Fruit fly (Drosophila melanogaster) whole organism, embryonic: Measurements from ENCODE around the gene CG32313.
A peak's percentile ranks its signal among the peaks of the same experiment; 100 is the strongest.

Experiments
- Antp ChIP-seq: fragments of 200-800 bp; sonication (Bioruptor generic); optimal IDR thresholded peaks from 3 replicates; lab custom pipeline; 2016; ENCODE audit warnings: missing biosample characterization, missing genetic modification characterization
- BtbVII ChIP-seq: fragments of 200-800 bp; sonication (Bioruptor generic); optimal IDR thresholded peaks from 3 replicates; lab custom pipeline; 2017; ENCODE audit warnings: missing biosample characterization, mild to moderate bottlenecking, missing genetic modification characterization
- CG10147 ChIP-seq: fragments of 200-800 bp; sonication (Bioruptor generic); optimal IDR thresholded peaks from 2 replicates; lab custom pipeline; 2019; ENCODE audit warnings: missing biosample characterization, mild to moderate bottlenecking, missing genetic modification characterization, moderate library complexity
- CG10267 ChIP-seq: fragments of 200-800 bp; sonication (Bioruptor generic); optimal IDR thresholded peaks from 2 replicates; lab custom pipeline; 2018; ENCODE audit warnings: missing biosample characterization, mild to moderate bottlenecking, missing genetic modification characterization, moderate library complexity
- CG11093 ChIP-seq: fragments of 200-800 bp; sonication (Bioruptor generic); IDR thresholded peaks from 3 replicates; pipeline ENCODE4 v1.3.6; 2022; ENCODE audit warnings: missing biosample characterization, missing genetic modification characterization
- CG11695 ChIP-seq: fragments of 200-800 bp; sonication (Bioruptor generic); IDR thresholded peaks from 3 replicates; pipeline ENCODE4 v1.3.6; 2022; ENCODE audit warnings: missing biosample characterization, missing genetic modification characterization
- CG12104 ChIP-seq: fragments of 200-800 bp; sonication (Bioruptor generic); optimal IDR thresholded peaks from 3 replicates; lab custom pipeline; 2016; ENCODE audit warnings: missing biosample characterization, missing genetic modification characterization
- CG12299 ChIP-seq: fragments of 200-800 bp; sonication (Bioruptor generic); optimal IDR thresholded peaks from 2 replicates; lab custom pipeline; 2018; ENCODE audit warnings: missing biosample characterization, mild to moderate bottlenecking, missing genetic modification characterization
- CG14014 ChIP-seq: fragments of 200-800 bp; sonication (Bioruptor generic); IDR thresholded peaks from 2 replicates; pipeline ENCODE4 v1.3.6; 2022; ENCODE audit warnings: missing biosample characterization, missing genetic modification characterization
- CG14050 ChIP-seq: fragments of 200-800 bp; sonication (Bioruptor generic); IDR thresholded peaks from 3 replicates; pipeline ENCODE4 v1.3.6; 2022; ENCODE audit warnings: missing biosample characterization, missing genetic modification characterization
- CG14667 ChIP-seq: fragments of 200-800 bp; sonication (Bioruptor generic); IDR thresholded peaks from 2 replicates; pipeline ENCODE4 v1.3.6; 2022; ENCODE audit warnings: missing biosample characterization, missing genetic modification characterization
- CG1603 ChIP-seq: fragments of 200-800 bp; sonication (Bioruptor generic); optimal IDR thresholded peaks from 2 replicates; lab custom pipeline; 2019; ENCODE audit warnings: missing biosample characterization, mild to moderate bottlenecking, missing genetic modification characterization, moderate library complexity
- CG42726 ChIP-seq: fragments of 200-800 bp; sonication (Bioruptor generic); IDR thresholded peaks from 2 replicates; pipeline ENCODE4 v1.3.6; 2022; ENCODE audit warnings: missing biosample characterization, missing genetic modification characterization; ENCODE audit not compliant: partially characterized antibody
- CG6683 ChIP-seq: fragments of 200-800 bp; sonication (Bioruptor generic); optimal IDR thresholded peaks from 2 replicates; lab custom pipeline; 2017; ENCODE audit warnings: missing biosample characterization, mild to moderate bottlenecking, missing genetic modification characterization, missing genetic modification reagents
- CG6791 ChIP-seq: fragments of 200-800 bp; sonication (Bioruptor generic); IDR thresholded peaks from 3 replicates; pipeline ENCODE4 v1.3.6; 2022; ENCODE audit warnings: missing biosample characterization, missing genetic modification characterization; ENCODE audit not compliant: partially characterized antibody
- GATAe ChIP-seq: fragments of 200-800 bp; sonication (Bioruptor generic); conservative IDR thresholded peaks from 2 replicates; pipeline ENCODE4 v1.3.6; 2022; ENCODE audit warnings: missing biosample characterization, missing genetic modification characterization
- HHEX ChIP-seq: fragments of 200-800 bp; sonication (Bioruptor generic); optimal IDR thresholded peaks from 3 replicates; lab custom pipeline; 2017; ENCODE audit warnings: missing biosample characterization, mild to moderate bottlenecking, missing genetic modification characterization, missing genetic modification reagents
- HmgD ChIP-seq: fragments of 200-800 bp; sonication (Bioruptor generic); optimal IDR thresholded peaks from 3 replicates; lab custom pipeline; 2016; ENCODE audit warnings: missing biosample characterization, missing genetic modification characterization
- Hmr ChIP-seq: fragments of 200-800 bp; sonication (Bioruptor generic); optimal IDR thresholded peaks from 3 replicates; lab custom pipeline; 2017; ENCODE audit warnings: mild to moderate bottlenecking, missing biosample characterization, missing genetic modification reagents, missing genetic modification characterization
- Hr51 ChIP-seq, 2 experiments: fragments of 200-800 bp; sonication (Bioruptor generic); optimal IDR thresholded peaks; 2 replicates in 1 of 2; 3 replicates in 1 of 2; lab custom pipeline; 2016 to 2018; ENCODE audit warnings: missing biosample characterization in 2 of 2, missing genetic modification characterization in 2 of 2, mild to moderate bottlenecking in 1 of 2, moderate library complexity in 1 of 2
- Lpt ChIP-seq: fragments of >200 bp; optimal IDR thresholded peaks from 2 replicates; lab custom pipeline; 2018; ENCODE audit warnings: missing biosample characterization, missing genetic modification characterization
- Mad ChIP-seq: fragments of 200-800 bp; sonication (Bioruptor generic); optimal IDR thresholded peaks from 2 replicates; lab custom pipeline; 2016; ENCODE audit warnings: missing biosample characterization, missing genetic modification characterization
- Max ChIP-seq: fragments of 200-800 bp; sonication (Bioruptor generic); optimal IDR thresholded peaks from 2 replicates; lab custom pipeline; 2016; ENCODE audit warnings: missing biosample characterization, mild to moderate bottlenecking, missing genetic modification characterization
- NC2α ChIP-seq: fragments of 200-800 bp; sonication (Bioruptor generic); optimal IDR thresholded peaks from 2 replicates; lab custom pipeline; 2016; ENCODE audit warnings: missing biosample characterization, missing genetic modification characterization
- Optix ChIP-seq: fragments of 200-800 bp; sonication (Bioruptor generic); IDR thresholded peaks from 3 replicates; pipeline ENCODE4 v1.3.6; 2022; ENCODE audit warnings: missing biosample characterization, missing genetic modification characterization
- Rfx ChIP-seq: fragments of 200-800 bp; sonication (Bioruptor generic); IDR thresholded peaks from 2 replicates; pipeline ENCODE4 v1.3.6; 2022; ENCODE audit warnings: missing biosample characterization, missing genetic modification characterization
- bcd ChIP-seq: fragments of 200-800 bp; sonication (Bioruptor generic); optimal IDR thresholded peaks from 2 replicates; lab custom pipeline; 2017; ENCODE audit warnings: missing biosample characterization, mild to moderate bottlenecking, missing genetic modification characterization
- bowl ChIP-seq: fragments of 200-800 bp; sonication (Bioruptor generic); IDR thresholded peaks from 2 replicates; pipeline ENCODE4 v1.3.6; 2022; ENCODE audit warnings: missing biosample characterization, missing genetic modification characterization
- btn ChIP-seq: fragments of 200-800 bp; sonication (Bioruptor generic); optimal IDR thresholded peaks from 2 replicates; lab custom pipeline; 2016; ENCODE audit warnings: missing biosample characterization, missing genetic modification characterization
- cg ChIP-seq: fragments of 200-800 bp; sonication (Bioruptor generic); optimal IDR thresholded peaks from 3 replicates; lab custom pipeline; 2019; ENCODE audit warnings: missing biosample characterization, mild to moderate bottlenecking, missing genetic modification characterization, moderate library complexity
- cwo ChIP-seq: fragments of 200-800 bp; sonication (Bioruptor generic); optimal IDR thresholded peaks from 3 replicates; lab custom pipeline; 2017; ENCODE audit warnings: missing biosample characterization, missing genetic modification characterization, mild to moderate bottlenecking, moderate library complexity, missing genetic modification reagents
- ems ChIP-seq: fragments of 200-800 bp; sonication (Bioruptor generic); optimal IDR thresholded peaks from 3 replicates; lab custom pipeline; 2016; ENCODE audit warnings: missing biosample characterization, missing genetic modification characterization
- eve ChIP-seq, 2 experiments: fragments of >200 bp; optimal IDR thresholded peaks; 2 replicates each; lab custom pipeline; 2017; ENCODE audit warnings: missing biosample characterization in 2 of 2, missing genetic modification characterization in 2 of 2
- fd102C ChIP-seq: fragments of 200-800 bp; sonication (Bioruptor generic); optimal IDR thresholded peaks from 2 replicates; lab custom pipeline; 2018; ENCODE audit warnings: missing biosample characterization, mild to moderate bottlenecking, missing genetic modification characterization, moderate library complexity
- gem ChIP-seq: fragments of 200-800 bp; sonication (Bioruptor generic); optimal IDR thresholded peaks from 2 replicates; lab custom pipeline; 2019; ENCODE audit warnings: missing biosample characterization, mild to moderate bottlenecking, missing genetic modification characterization, moderate library complexity
- gro ChIP-seq: fragments of 200-800 bp; sonication (Bioruptor generic); optimal IDR thresholded peaks from 2 replicates; lab custom pipeline; 2016; ENCODE audit warnings: missing biosample characterization, missing genetic modification characterization
- hkb ChIP-seq, 2 experiments: fragments of 200-800 bp in 1 of 2; fragments of >200 bp in 1 of 2; sonication (Bioruptor generic) in 1 of 2; IDR thresholded peaks in 1 of 2; optimal IDR thresholded peaks in 1 of 2; 2 replicates each; pipeline versions ENCODE4 v1.3.6 to Lab custom; 2017 to 2022; ENCODE audit warnings: missing biosample characterization in 1 of 2, missing genetic modification characterization in 1 of 2
- jing ChIP-seq: fragments of 200-800 bp; sonication (Bioruptor generic); optimal IDR thresholded peaks from 2 replicates; lab custom pipeline; 2018; ENCODE audit warnings: missing biosample characterization, mild to moderate bottlenecking, missing genetic modification characterization
- lola ChIP-seq, 3 experiments: fragments of >200 bp in 2 of 3; fragments of 200-800 bp in 1 of 3; sonication (Bioruptor generic) in 1 of 3; optimal IDR thresholded peaks; 2 replicates each; lab custom pipeline; 2017 to 2019; ENCODE audit warnings: missing biosample characterization in 3 of 3, missing genetic modification characterization in 3 of 3, mild to moderate bottlenecking in 1 of 3, moderate library complexity in 1 of 3
- pzg ChIP-seq: fragments of 200-800 bp; sonication (Bioruptor generic); optimal IDR thresholded peaks from 3 replicates; lab custom pipeline; 2018; ENCODE audit warnings: missing biosample characterization, mild to moderate bottlenecking, missing genetic modification characterization, moderate library complexity
- salm ChIP-seq: fragments of 200-800 bp; sonication (Bioruptor generic); optimal IDR thresholded peaks from 2 replicates; lab custom pipeline; 2018; ENCODE audit warnings: missing biosample characterization, mild to moderate bottlenecking, missing genetic modification characterization
- sens-2 ChIP-seq: fragments of 200-800 bp; sonication (Bioruptor generic); IDR thresholded peaks from 2 replicates; pipeline ENCODE4 v1.3.6; 2022; ENCODE audit warnings: missing biosample characterization, missing genetic modification characterization
- sqz ChIP-seq: fragments of 200-800 bp; sonication (Bioruptor generic); optimal IDR thresholded peaks from 3 replicates; lab custom pipeline; 2018; ENCODE audit warnings: missing biosample characterization, mild to moderate bottlenecking, missing genetic modification characterization
- stc ChIP-seq: fragments of 200-800 bp; sonication (Bioruptor generic); IDR thresholded peaks from 2 replicates; pipeline ENCODE4 v1.3.6; 2022; ENCODE audit warnings: missing biosample characterization, missing genetic modification characterization
- stwl ChIP-seq: fragments of 200-800 bp; sonication (Bioruptor generic); optimal IDR thresholded peaks from 3 replicates; lab custom pipeline; 2018; ENCODE audit warnings: missing biosample characterization, mild to moderate bottlenecking, missing genetic modification characterization, moderate library complexity
- tap ChIP-seq: fragments of 200-800 bp; optimal IDR thresholded peaks from 3 replicates; lab custom pipeline; 2019; ENCODE audit warnings: missing biosample characterization, mild to moderate bottlenecking, missing genetic modification characterization, moderate library complexity
- vnd ChIP-seq: fragments of 200-800 bp; sonication (Bioruptor generic); IDR thresholded peaks from 3 replicates; pipeline ENCODE4 v1.3.6; 2022; ENCODE audit warnings: missing biosample characterization, missing genetic modification characterization; ENCODE audit not compliant: partially characterized antibody
- zfh1 ChIP-seq: fragments of 200-800 bp; sonication (Bioruptor generic); IDR thresholded peaks from 3 replicates; pipeline ENCODE4 v1.3.6; 2022; ENCODE audit warnings: missing biosample characterization, missing genetic modification characterization
- zfh2 ChIP-seq: fragments of 200-800 bp; sonication (Bioruptor generic); optimal IDR thresholded peaks from 2 replicates; lab custom pipeline; 2016; ENCODE audit warnings: missing biosample characterization, missing genetic modification characterization

Gene CG32313

DNA sequence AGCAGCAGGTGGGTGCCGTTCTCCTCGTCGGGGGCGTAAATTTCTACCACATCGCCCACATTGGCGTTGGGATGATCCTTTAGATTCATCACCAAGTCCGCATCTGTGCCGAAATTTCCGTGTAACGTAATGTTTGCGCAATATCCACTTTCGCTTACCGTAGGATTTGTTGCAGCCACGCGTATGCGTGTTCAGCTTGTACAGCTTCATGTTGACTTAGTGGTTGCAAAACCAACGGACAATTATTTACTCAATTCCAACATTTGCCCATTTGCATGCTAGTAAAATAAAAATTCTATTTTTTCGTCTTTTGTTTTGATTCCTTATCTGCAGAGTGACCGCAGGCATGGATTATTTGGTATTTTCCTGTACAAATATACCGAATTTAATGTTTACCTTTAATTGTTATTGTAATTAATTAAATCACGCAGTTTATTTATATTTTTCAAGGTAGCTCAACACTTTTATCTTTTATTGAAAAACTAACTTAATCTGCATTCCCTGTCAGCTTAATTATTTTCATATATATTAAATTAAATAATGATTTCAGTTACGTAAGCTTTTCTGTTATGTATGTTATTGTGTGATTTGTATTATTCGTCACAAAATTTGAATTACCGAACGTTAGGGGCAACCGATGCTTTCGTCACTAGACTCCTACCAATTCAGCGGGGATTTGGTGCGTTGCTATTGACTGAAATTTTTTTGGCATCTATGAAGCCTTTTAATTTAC is 11.7 kb downstream of the CG32313 start, which contains the start of gene Iml1 (continued):
- TF ChIP-seq CG11695 (GFP tag; lab: Robert Waterston, UW) = no peak
- TF ChIP-seq salm (tag; lab: Kevin White, UChicago) = no peak
- no peak for TF ChIP-seq gem (tag; lab: Kevin White, UChicago)
- no peak for TF ChIP-seq Max (GFP tag; lab: Kevin White, UChicago)
- TF ChIP-seq CG1603 (tag; lab: Kevin White, UChicago) = no peak
- TF ChIP-seq zfh2 = peak; percentile 56
- TF ChIP-seq Hmr (GFP tag; lab: Kevin White, UChicago) = no peak
- no peak for TF ChIP-seq btn (GFP tag; lab: Kevin White, UChicago)
- TF ChIP-seq bowl = no peak
- no peak for TF ChIP-seq GATAe (GFP tag; lab: Robert Waterston, UW)
- no peak for TF ChIP-seq CG14050 (GFP tag; lab: Robert Waterston, UW)
- no peak for TF ChIP-seq sens-2 (GFP tag; lab: Robert Waterston, UW)
- TF ChIP-seq HmgD (GFP tag; lab: Kevin White, UChicago) = no peak
- TF ChIP-seq CG12299 = peak; percentile 30
- no peak for TF ChIP-seq lola (GFP tag; optimal IDR thresholded peaks at IDR 0.05; lab: Kevin White, UChicago)
- TF ChIP-seq Hr51 (GFP tag; optimal IDR thresholded peaks at IDR 0.05; lab: Kevin White, UChicago) = no peak
- TF ChIP-seq ems (GFP tag; lab: Kevin White, UChicago) = no peak
- TF ChIP-seq CG14014 (GFP tag; lab: Robert Waterston, UW) = peak; percentile 39; the same call in 1 of the 2 replicates
- no peak for TF ChIP-seq hkb (optimal IDR thresholded peaks at IDR 0.05; lab: Kevin White, UChicago)
- TF ChIP-seq hkb (GFP tag; IDR thresholded peaks at IDR 0.05; lab: Robert Waterston, UW) = peak; percentile 33; the same call in 1 of the 2 replicates
- no peak for TF ChIP-seq cg (GFP tag; lab: Kevin White, UChicago)
- no peak for TF ChIP-seq CG6683 (GFP tag; lab: Kevin White, UChicago)
- TF ChIP-seq cwo (GFP tag; lab: Kevin White, UChicago) = peak; percentile 12
- no peak for TF ChIP-seq zfh1 (GFP tag; lab: Robert Waterston, UW)
- no peak for TF ChIP-seq sqz (GFP tag; lab: Kevin White, UChicago)
- TF ChIP-seq Mad = no peak
- TF ChIP-seq CG14667 (GFP tag; lab: Robert Waterston, UW) = peak; percentile 31; the same call in 1 of the 2 replicates
- no peak for TF ChIP-seq stwl
- TF ChIP-seq bcd (GFP tag; lab: Kevin White, UChicago) = no peak
- no peak for TF ChIP-seq Lpt
- no peak for TF ChIP-seq eve (GFP tag; optimal IDR thresholded peaks at IDR 0.05; lab: Kevin White, UChicago)
- TF ChIP-seq CG12104 = peak; percentile 7
- no peak for TF ChIP-seq jing
- TF ChIP-seq NC2α (GFP tag; lab: Kevin White, UChicago) = no peak
- TF ChIP-seq stc (GFP tag; lab: Robert Waterston, UW) = no peak
- TF ChIP-seq tap (tag; lab: Kevin White, UChicago) = no peak
- no peak for TF ChIP-seq CG11093 (GFP tag; lab: Robert Waterston, UW)
- peak; percentile 47 for TF ChIP-seq CG10267
- no peak for TF ChIP-seq vnd (GFP tag; lab: Robert Waterston, UW)
- no peak for TF ChIP-seq fd102C
- no peak for TF ChIP-seq CG6791 (GFP tag; lab: Robert Waterston, UW)
- peak; percentile 40 for TF ChIP-seq Antp (GFP tag; lab: Kevin White, UChicago)
- no peak for TF ChIP-seq BtbVII (GFP tag; lab: Kevin White, UChicago)
- TF ChIP-seq CG42726 = no peak
- TF ChIP-seq Rfx (GFP tag; lab: Robert Waterston, UW) = peak; percentile 80
- TF ChIP-seq gro (GFP tag; lab: Kevin White, UChicago) = no peak
- no peak for TF ChIP-seq Optix (GFP tag; lab: Robert Waterston, UW)
- no peak for TF ChIP-seq HHEX (GFP tag; lab: Kevin White, UChicago)
- TF ChIP-seq pzg (GFP tag; lab: Kevin White, UChicago) = peak; percentile 23
- no peak for TF ChIP-seq CG10147 (GFP tag; lab: Kevin White, UChicago)
